Fruit fly (Drosophila melanogaster): ENCODE results near the gene CG5953.

DNA sequence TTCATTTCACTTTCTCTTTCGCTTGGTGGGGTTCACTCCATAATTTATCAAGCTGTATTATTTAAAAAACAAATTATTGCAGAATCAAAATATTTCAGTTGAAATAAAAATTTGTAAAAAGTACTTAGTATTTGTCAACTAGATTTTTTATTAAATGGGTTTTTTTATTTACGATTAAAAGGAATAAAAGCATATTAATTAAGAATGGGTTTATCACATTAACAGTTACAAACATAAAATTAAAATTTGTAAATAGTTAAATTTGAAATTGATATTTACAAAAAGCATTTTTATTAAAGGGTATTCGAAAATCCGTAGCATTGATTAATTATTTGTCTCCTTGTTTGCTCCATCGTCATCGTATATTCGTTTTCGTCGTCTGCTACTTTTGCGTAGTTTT is 8.6 kb upstream of the CG5953 start:
- TF ChIP-seq Sry-β (GFP tag; optimal IDR thresholded peaks at IDR 0.05) (no peak), CG30020 (tag; optimal IDR thresholded peaks at IDR 0.05) (no peak), CG10209 (GFP tag; optimal IDR thresholded peaks at IDR 0.05) (no peak), crp (GFP tag; optimal IDR thresholded peaks at IDR 0.05) (no peak), CG10654 (GFP tag; optimal IDR thresholded peaks at IDR 0.05) (no peak)
